Fruit fly (Drosophila melanogaster) whole organism, embryonic: ENCODE data around the gene CG18135.

Experiments used
- Aef1 ChIP-seq: fragments of 200-800 bp; sonication (Bioruptor generic); IDR thresholded peaks from 3 replicates; pipeline ENCODE4 v1.3.6; 2022; ENCODE audit warnings: missing biosample characterization, missing genetic modification characterization
- Blimp-1 ChIP-seq: fragments of 200-800 bp; sonication (Bioruptor generic); optimal IDR thresholded peaks from 3 replicates; lab custom pipeline; 2018; ENCODE audit warnings: missing biosample characterization, missing genetic modification characterization, mild to moderate bottlenecking, moderate library complexity, missing genetic modification reagents
- CG10431 ChIP-seq: fragments of 200-800 bp; sonication (Bioruptor generic); optimal IDR thresholded peaks from 3 replicates; lab custom pipeline; 2018; ENCODE audit warnings: missing biosample characterization, mild to moderate bottlenecking, missing genetic modification characterization
- CG12236 ChIP-seq: fragments of 200-800 bp; sonication (Bioruptor generic); optimal IDR thresholded peaks from 2 replicates; lab custom pipeline; 2016; ENCODE audit warnings: missing biosample characterization, missing genetic modification characterization
- CG12769 ChIP-seq: fragments of 200-800 bp; sonication (Bioruptor generic); optimal IDR thresholded peaks from 2 replicates; lab custom pipeline; 2019; ENCODE audit warnings: missing biosample characterization, mild to moderate bottlenecking, missing genetic modification characterization, moderate library complexity
- CG14441 ChIP-seq: fragments of 200-800 bp; sonication (Bioruptor generic); IDR thresholded peaks from 2 replicates; pipeline ENCODE4 v1.3.6; 2022; ENCODE audit warnings: missing biosample characterization, missing genetic modification characterization
- CG14667 ChIP-seq: fragments of 200-800 bp; sonication (Bioruptor generic); IDR thresholded peaks from 2 replicates; pipeline ENCODE4 v1.3.6; 2022; ENCODE audit warnings: missing biosample characterization, missing genetic modification characterization
- CG16815 ChIP-seq: fragments of 200-800 bp; sonication (Bioruptor generic); optimal IDR thresholded peaks from 3 replicates; lab custom pipeline; 2017; ENCODE audit warnings: missing biosample characterization, mild to moderate bottlenecking, missing genetic modification characterization
- CG18764 ChIP-seq: fragments of 200-800 bp; sonication (Bioruptor generic); optimal IDR thresholded peaks from 3 replicates; lab custom pipeline; 2016; ENCODE audit warnings: missing biosample characterization, missing genetic modification characterization
- CG2199 ChIP-seq: fragments of 200-800 bp; sonication (Bioruptor generic); IDR thresholded peaks from 3 replicates; pipeline ENCODE4 v1.3.6; 2022; ENCODE audit warnings: missing biosample characterization, missing genetic modification characterization
- CG30020 ChIP-seq: fragments of 200-800 bp; optimal IDR thresholded peaks from 2 replicates; lab custom pipeline; 2019; ENCODE audit warnings: missing biosample characterization, mild to moderate bottlenecking, missing genetic modification characterization, moderate library complexity
- CG33213 ChIP-seq: fragments of 200-800 bp; sonication (Bioruptor generic); optimal IDR thresholded peaks from 3 replicates; lab custom pipeline; 2016; ENCODE audit warnings: missing biosample characterization, missing genetic modification characterization
- CG6272 ChIP-seq: fragments of 200-800 bp; sonication (Bioruptor generic); IDR thresholded peaks from 2 replicates; pipeline ENCODE4 v1.3.6; 2022; ENCODE audit warnings: missing biosample characterization, missing genetic modification characterization
- CG6689 ChIP-seq: fragments of 200-800 bp; sonication (Bioruptor generic); IDR thresholded peaks from 2 replicates; pipeline ENCODE4 v1.3.6; 2022; ENCODE audit warnings: missing biosample characterization, missing genetic modification characterization
- CG7786 ChIP-seq: fragments of 200-800 bp; sonication (Bioruptor generic); optimal IDR thresholded peaks from 2 replicates; lab custom pipeline; 2016; ENCODE audit warnings: missing biosample characterization, missing genetic modification characterization
- CG8290 ChIP-seq, 3 experiments: fragments of 200-800 bp; sonication (Bioruptor generic); optimal IDR thresholded peaks; 2 replicates each; lab custom pipeline; 2016 to 2019; ENCODE audit warnings: missing biosample characterization in 3 of 3, missing genetic modification characterization in 3 of 3, mild to moderate bottlenecking in 2 of 3, moderate library complexity in 1 of 3
- CG9437 ChIP-seq: fragments of 200-800 bp; sonication (Bioruptor generic); optimal IDR thresholded peaks from 2 replicates; lab custom pipeline; 2018; ENCODE audit warnings: missing biosample characterization, mild to moderate bottlenecking, missing genetic modification characterization
- CHES-1-like ChIP-seq: fragments of 200-800 bp; sonication (Bioruptor generic); optimal IDR thresholded peaks from 2 replicates; lab custom pipeline; 2016; ENCODE audit warnings: missing biosample characterization, missing genetic modification characterization
- CTCF ChIP-seq: fragments of 200-800 bp; sonication (Bioruptor generic); optimal IDR thresholded peaks from 2 replicates; lab custom pipeline; 2017; ENCODE audit warnings: missing biosample characterization, mild to moderate bottlenecking, missing genetic modification characterization, moderate library complexity
- D ChIP-seq, 2 experiments: fragments of 200-800 bp in 1 of 2; fragments of >200 bp in 1 of 2; sonication (Bioruptor generic) in 1 of 2; optimal IDR thresholded peaks; 2 replicates in 1 of 2; 3 replicates in 1 of 2; lab custom pipeline; 2017; ENCODE audit warnings: mild to moderate bottlenecking in 1 of 2, missing biosample characterization in 1 of 2, missing genetic modification characterization in 1 of 2, missing genetic modification reagents in 1 of 2
- Eip74EF ChIP-seq, 2 experiments: fragments of 200-800 bp in 1 of 2; fragments of >200 bp in 1 of 2; sonication (Bioruptor generic) in 1 of 2; optimal IDR thresholded peaks; 2 replicates each; lab custom pipeline; 2017 to 2019; ENCODE audit warnings: missing biosample characterization in 2 of 2, missing genetic modification characterization in 2 of 2, mild to moderate bottlenecking in 1 of 2, moderate library complexity in 1 of 2
- Hmx ChIP-seq: fragments of 200-800 bp; sonication (Bioruptor generic); optimal IDR thresholded peaks from 2 replicates; lab custom pipeline; 2016; ENCODE audit warnings: missing biosample characterization, missing genetic modification characterization
- Lim3 ChIP-seq: fragments of 200-800 bp; sonication (Bioruptor generic); IDR thresholded peaks from 2 replicates; pipeline ENCODE4 v1.3.6; 2022; ENCODE audit warnings: missing biosample characterization, missing genetic modification characterization
- Med ChIP-seq: fragments of 200-800 bp; sonication (Bioruptor generic); peaks from one replicate; lab custom pipeline; 2016; ENCODE audit warnings: missing biosample characterization, missing genetic modification characterization, mild to moderate bottlenecking, inconsistent platforms, moderate library complexity
- Rx ChIP-seq: fragments of 200-800 bp; sonication (Bioruptor generic); IDR thresholded peaks from 2 replicates; pipeline ENCODE4 v1.3.6; 2022; ENCODE audit warnings: missing biosample characterization, missing genetic modification characterization
- Vsx1 ChIP-seq: fragments of 200-800 bp; sonication (Bioruptor generic); optimal IDR thresholded peaks from 2 replicates; lab custom pipeline; 2017; ENCODE audit warnings: missing biosample characterization, mild to moderate bottlenecking, missing genetic modification characterization, missing genetic modification reagents
- br ChIP-seq: fragments of >200 bp; optimal IDR thresholded peaks from 2 replicates; lab custom pipeline; 2017
- chinmo ChIP-seq: fragments of 200-800 bp; sonication (Bioruptor generic); IDR thresholded peaks from 4 replicates; pipeline ENCODE4 v1.3.6; 2022; ENCODE audit warnings: missing biosample characterization, missing genetic modification characterization; ENCODE audit not compliant: partially characterized antibody
- croc ChIP-seq: fragments of 200-800 bp; sonication (Bioruptor generic); conservative IDR thresholded peaks from 3 replicates; pipeline ENCODE4 v1.3.6; 2022; ENCODE audit warnings: missing biosample characterization, missing genetic modification characterization
- fd96Cb ChIP-seq: fragments of 200-800 bp; sonication (Bioruptor generic); optimal IDR thresholded peaks from 2 replicates; lab custom pipeline; 2018; ENCODE audit warnings: missing biosample characterization, mild to moderate bottlenecking, missing genetic modification characterization, moderate library complexity
- gem ChIP-seq: fragments of 200-800 bp; sonication (Bioruptor generic); optimal IDR thresholded peaks from 2 replicates; lab custom pipeline; 2019; ENCODE audit warnings: missing biosample characterization, mild to moderate bottlenecking, missing genetic modification characterization, moderate library complexity
- grau ChIP-seq: fragments of 200-800 bp; optimal IDR thresholded peaks from 3 replicates; lab custom pipeline; 2019; ENCODE audit warnings: missing biosample characterization, mild to moderate bottlenecking, missing genetic modification characterization, moderate library complexity
- inv ChIP-seq: fragments of 200-800 bp; sonication (Bioruptor generic); IDR thresholded peaks from 2 replicates; pipeline ENCODE4 v1.3.6; 2022; ENCODE audit warnings: missing biosample characterization, missing genetic modification characterization; ENCODE audit not compliant: partially characterized antibody
- ken ChIP-seq: fragments of 200-800 bp; sonication (Bioruptor generic); IDR thresholded peaks from 3 replicates; pipeline ENCODE4 v1.3.6; 2022; ENCODE audit warnings: missing biosample characterization, missing genetic modification characterization
- mirr ChIP-seq: fragments of 200-800 bp; sonication (Bioruptor generic); optimal IDR thresholded peaks from 3 replicates; lab custom pipeline; 2018; ENCODE audit warnings: missing biosample characterization, mild to moderate bottlenecking, missing genetic modification characterization
- odd ChIP-seq: fragments of 200-800 bp; sonication (Bioruptor generic); optimal IDR thresholded peaks from 2 replicates; lab custom pipeline; 2017; ENCODE audit warnings: missing biosample characterization, mild to moderate bottlenecking, missing genetic modification characterization
- pan ChIP-seq, 4 experiments: fragments of >200 bp in 3 of 4; fragments of 200-800 bp in 1 of 4; sonication (Bioruptor generic) in 1 of 4; optimal IDR thresholded peaks in 3 of 4; IDR thresholded peaks in 1 of 4; 2 replicates each; pipeline versions ENCODE4 v1.3.6 to Lab custom; 2017 to 2022; ENCODE audit warnings: missing biosample characterization in 2 of 4, missing genetic modification characterization in 2 of 4, mixed read lengths in 1 of 4
- pum ChIP-seq: fragments of 200-800 bp; sonication (Bioruptor generic); optimal IDR thresholded peaks from 2 replicates; lab custom pipeline; 2016; ENCODE audit warnings: missing biosample characterization, missing genetic modification characterization
- sens ChIP-seq: fragments of 200-800 bp; sonication (Bioruptor generic); peaks from one replicate; lab custom pipeline; 2016; ENCODE audit warnings: missing biosample characterization, missing genetic modification characterization
- slbo ChIP-seq: fragments of 200-800 bp; sonication (Bioruptor generic); IDR thresholded peaks from 2 replicates; pipeline ENCODE4 v1.3.6; 2022; ENCODE audit warnings: missing biosample characterization, missing genetic modification characterization
- so ChIP-seq: fragments of 200-800 bp; sonication (Bioruptor generic); IDR thresholded peaks from 3 replicates; pipeline ENCODE4 v1.3.6; 2022; ENCODE audit warnings: missing biosample characterization, missing genetic modification characterization
- sob ChIP-seq: fragments of 200-800 bp; sonication (Bioruptor generic); IDR thresholded peaks from 2 replicates; pipeline ENCODE4 v1.3.6; 2022; ENCODE audit warnings: missing biosample characterization, missing genetic modification characterization
- sr ChIP-seq: fragments of 200-800 bp; sonication (Bioruptor generic); IDR thresholded peaks from 3 replicates; pipeline ENCODE4 v1.3.6; 2022; ENCODE audit warnings: missing biosample characterization, missing genetic modification characterization
- stwl ChIP-seq: fragments of 200-800 bp; sonication (Bioruptor generic); optimal IDR thresholded peaks from 3 replicates; lab custom pipeline; 2018; ENCODE audit warnings: missing biosample characterization, mild to moderate bottlenecking, missing genetic modification characterization, moderate library complexity
- trem ChIP-seq: fragments of 200-800 bp; optimal IDR thresholded peaks from 3 replicates; lab custom pipeline; 2019; ENCODE audit warnings: missing biosample characterization, mild to moderate bottlenecking, missing genetic modification characterization, moderate library complexity
- tup ChIP-seq: fragments of 200-800 bp; sonication (Bioruptor generic); optimal IDR thresholded peaks from 2 replicates; lab custom pipeline; 2016; ENCODE audit warnings: missing biosample characterization, mild to moderate bottlenecking, missing genetic modification characterization, moderate library complexity
- unpg ChIP-seq: fragments of 200-800 bp; sonication (Bioruptor generic); optimal IDR thresholded peaks from 3 replicates; lab custom pipeline; 2018; ENCODE audit warnings: missing biosample characterization, mild to moderate bottlenecking, missing genetic modification characterization, moderate library complexity
- vvl ChIP-seq: fragments of 200-800 bp; sonication (Bioruptor generic); IDR thresholded peaks from 2 replicates; pipeline ENCODE4 v1.3.6; 2022; ENCODE audit warnings: missing biosample characterization, missing genetic modification characterization
- zfh2 ChIP-seq: fragments of 200-800 bp; sonication (Bioruptor generic); optimal IDR thresholded peaks from 2 replicates; lab custom pipeline; 2016; ENCODE audit warnings: missing biosample characterization, missing genetic modification characterization

The CG18135 gene

DNA sequence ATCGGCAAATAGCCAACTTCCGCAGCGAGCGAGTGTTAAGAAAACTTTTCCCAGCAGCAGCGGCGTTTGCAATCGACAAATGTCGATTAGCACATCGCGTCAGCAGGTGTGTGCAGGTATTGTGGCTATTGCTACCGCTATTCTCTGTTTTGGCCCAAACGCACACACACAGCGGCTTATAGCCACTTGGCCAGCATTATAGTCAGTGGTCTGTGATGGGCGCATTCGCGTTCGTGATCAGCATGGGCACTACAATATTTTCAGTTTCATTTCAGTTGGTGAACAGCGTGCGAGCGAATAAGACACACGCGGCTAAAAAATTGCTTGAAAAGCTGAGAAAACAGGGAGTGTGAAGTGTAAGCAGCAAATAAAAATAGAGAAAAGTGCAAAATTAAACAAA lies 47.7 kb downstream of the CG18135 start, which contains the start of gene CG6836:
Gene CG6836, plus strand, starts transcription at position 271 of the 400 bp plus-strand sequence.
- TF ChIP-seq ken (GFP tag; lab: Robert Waterston, UW): peak; percentile 28; the same call in 1 of the 3 replicates
- peak; percentile 44; the same call in 1 of the 2 replicates for TF ChIP-seq vvl (GFP tag; lab: Robert Waterston, UW)
- TF ChIP-seq CG30020 (tag; lab: Kevin White, UChicago): no peak
- 0 out of 3 replicates have a peak, but pooled peaks have one; percentile 9 for TF ChIP-seq sr (GFP tag; lab: Robert Waterston, UW)
- TF ChIP-seq chinmo (GFP tag; lab: Robert Waterston, UW): peak; percentile 76; the same call in 1 of the 4 replicates
- TF ChIP-seq slbo (GFP tag; lab: Robert Waterston, UW): 0 out of 2 replicates have a peak, but pooled peaks have one; percentile 18
- peak in 1 of 2 experiments; percentile 19 for TF ChIP-seq Eip74EF (GFP tag; optimal IDR thresholded peaks at IDR 0.05; lab: Kevin White, UChicago)
- TF ChIP-seq CG12236 (GFP tag; lab: Kevin White, UChicago): no peak
- peak; percentile 52 for TF ChIP-seq sens (GFP tag; lab: Kevin White, UChicago)
- TF ChIP-seq gem (tag; lab: Kevin White, UChicago): no peak
- no peak for TF ChIP-seq pan (optimal IDR thresholded peaks at IDR 0.05; lab: Kevin White, UChicago)
- peak in 1 of 2 experiments; percentile 24 for TF ChIP-seq pan (GFP tag; optimal IDR thresholded peaks at IDR 0.05 in 1 of 2, IDR thresholded peaks at IDR 0.05 in 1 of 2)
- TF ChIP-seq CG6689: peak; percentile 6; the same call in 1 of the 2 replicates
- TF ChIP-seq mirr (GFP tag; lab: Kevin White, UChicago): peak; percentile 10
- no peak for TF ChIP-seq zfh2 (GFP tag; lab: Kevin White, UChicago)
- peak; percentile 64 for TF ChIP-seq Med (GFP tag; lab: Kevin White, UChicago)
- no peak for TF ChIP-seq CG8290 (GFP tag; optimal IDR thresholded peaks at IDR 0.05; lab: Kevin White, UChicago)
- TF ChIP-seq CG8290 (tag; optimal IDR thresholded peaks at IDR 0.05; lab: Kevin White, UChicago): peak in 1 of 2 experiments; percentile 20
- TF ChIP-seq Rx (GFP tag; lab: Robert Waterston, UW): 0 out of 2 replicates have a peak, but pooled peaks have one; percentile 18
- peak; percentile 12 for TF ChIP-seq CG12769 (tag; lab: Kevin White, UChicago)
- 0 out of 2 replicates have a peak, but pooled peaks have one; percentile 38 for TF ChIP-seq CG14441 (GFP tag; lab: Robert Waterston, UW)
- TF ChIP-seq Blimp-1: peak; percentile 36
- 0 out of 2 replicates have a peak, but pooled peaks have one; percentile 6 for TF ChIP-seq CG14667
- TF ChIP-seq fd96Cb (tag; lab: Kevin White, UChicago): no peak
- TF ChIP-seq odd (GFP tag; lab: Kevin White, UChicago): no peak
- TF ChIP-seq grau (tag; lab: Kevin White, UChicago): no peak
- no peak for TF ChIP-seq croc (GFP tag; lab: Robert Waterston, UW)
- TF ChIP-seq CG6272: 0 out of 2 replicates have a peak, but pooled peaks have one; percentile 21
- no peak for TF ChIP-seq CG33213 (GFP tag; lab: Kevin White, UChicago)
- peak; percentile 17; the same call in 1 of the 2 replicates for TF ChIP-seq sob (GFP tag; lab: Robert Waterston, UW)
- TF ChIP-seq so (GFP tag; lab: Robert Waterston, UW): no peak

- no peak for TF ChIP-seq trem (tag; lab: Kevin White, UChicago)
- no peak for TF ChIP-seq br
- peak; percentile 90 for TF ChIP-seq vvl (GFP tag; lab: Robert Waterston, UW)
- no peak for TF ChIP-seq pum (GFP tag; lab: Kevin White, UChicago)
- no peak for TF ChIP-seq gem (tag; lab: Kevin White, UChicago)
- TF ChIP-seq CHES-1-like (GFP tag; lab: Kevin White, UChicago): no peak
- TF ChIP-seq CG2199: 0 out of 3 replicates have a peak, but pooled peaks have one; percentile 20
- no peak for TF ChIP-seq Hmx (GFP tag; lab: Kevin White, UChicago)
- peak; percentile 13 for TF ChIP-seq CTCF
- TF ChIP-seq stwl (tag; lab: Kevin White, UChicago): peak; percentile 9
- TF ChIP-seq Aef1 (GFP tag; lab: Robert Waterston, UW): no peak
- no peak for TF ChIP-seq CG16815 (GFP tag; lab: Kevin White, UChicago)
- no peak for TF ChIP-seq tup (GFP tag; lab: Kevin White, UChicago)
- no peak for TF ChIP-seq CG18764
- TF ChIP-seq CG7786 (GFP tag; lab: Kevin White, UChicago): no peak
- peak; percentile 50 for TF ChIP-seq Vsx1 (GFP tag; lab: Kevin White, UChicago)
- no peak for TF ChIP-seq D (optimal IDR thresholded peaks at IDR 0.05; lab: Kevin White, UChicago)
- TF ChIP-seq D (GFP tag; optimal IDR thresholded peaks at IDR 0.05; lab: Kevin White, UChicago): no peak
- TF ChIP-seq CG9437 (GFP tag; lab: Kevin White, UChicago): peak; percentile 86
- no peak for TF ChIP-seq Lim3
- TF ChIP-seq inv: no peak
- TF ChIP-seq unpg: no peak
- no peak for TF ChIP-seq CG10431 (GFP tag; lab: Kevin White, UChicago)
These were observed 48.9 kb downstream of the CG18135 start for dm6 chr3L:18949137-18949536.
